Fruit fly (Drosophila melanogaster): ENCODE data around the gene CG32856.

The CG32856 gene

DNA sequence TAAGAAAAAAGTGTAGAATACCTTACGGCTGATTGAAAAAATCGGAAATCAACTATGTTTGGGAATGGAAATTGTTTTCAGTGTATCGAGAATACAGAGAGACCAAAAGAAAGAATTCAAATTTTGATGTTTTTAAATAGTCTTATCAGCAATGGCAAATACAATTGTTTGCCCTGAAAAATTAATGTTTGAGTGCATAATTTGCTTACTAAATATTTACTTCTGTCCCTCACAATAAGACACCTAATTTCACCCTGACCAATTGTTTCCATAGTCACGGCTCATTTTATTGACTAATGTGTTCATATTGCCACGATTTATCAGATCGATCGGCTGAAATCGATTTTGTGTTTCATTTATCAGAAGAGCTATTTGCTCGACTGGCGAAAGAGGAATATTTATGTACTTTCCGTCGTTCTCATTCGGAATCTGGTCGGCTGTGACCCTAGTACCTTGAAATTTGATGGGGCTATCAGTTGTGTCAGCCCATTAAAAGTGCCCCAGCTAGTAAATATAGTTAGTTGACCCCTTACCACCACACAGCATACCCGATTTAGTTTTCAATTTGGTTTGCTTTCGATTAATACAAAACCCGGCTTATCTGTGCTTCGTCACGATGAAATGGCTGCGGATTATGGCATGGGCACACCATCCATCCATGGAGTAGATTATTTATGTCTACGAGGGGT, 18.5 kb upstream of the CG32856 start (continued):
- TF ChIP-seq br (optimal IDR thresholded peaks at IDR 0.05) (no peak), wek (GFP tag; optimal IDR thresholded peaks at IDR 0.05) (peak; percentile 53), tna (GFP tag; IDR thresholded peaks at IDR 0.05; ENCODE audit: partially characterized antibody) (no peak), Kr (GFP tag; optimal IDR thresholded peaks at IDR 0.05) (no peak), CG11696 (GFP tag; IDR thresholded peaks at IDR 0.05) (no peak), CG7556 (GFP tag; optimal IDR thresholded peaks at IDR 0.05) (no peak), CG4360 (GFP tag; IDR thresholded peaks at IDR 0.05) (0 out of 2 replicates have a peak, but pooled peaks have one; percentile 15), exex (tag; optimal IDR thresholded peaks at IDR 0.05) (no peak), gt (GFP tag; IDR thresholded peaks at IDR 0.05) (no peak), chm (GFP tag; IDR thresholded peaks at IDR 0.05) (no peak), CG8388 (GFP tag; optimal IDR thresholded peaks at IDR 0.05) (peak; percentile 38), Spps (tag; optimal IDR thresholded peaks at IDR 0.05) (peak; percentile 7), CG3407 (GFP tag; optimal IDR thresholded peaks at IDR 0.05) (peak; percentile 67), gcm2 (GFP tag; optimal IDR thresholded peaks at IDR 0.05) (no peak), pb (GFP tag; optimal IDR thresholded peaks at IDR 0.05) (no peak), CG6791 (GFP tag; IDR thresholded peaks at IDR 0.05; ENCODE audit: partially characterized antibody) (no peak), Hr78 (GFP tag; optimal IDR thresholded peaks at IDR 0.05) (peak in 1 of 2 experiments; percentile 68), CG12155 (GFP tag; optimal IDR thresholded peaks at IDR 0.05) (no peak), Sin3A (optimal IDR thresholded peaks at IDR 0.05) (no peak), sens (GFP tag) (peak; percentile 85), dmrt11E (tag; optimal IDR thresholded peaks at IDR 0.05) (peak; percentile 67), CG17612 (GFP tag; IDR thresholded peaks at IDR 0.05) (no peak), bigmax (GFP tag; optimal IDR thresholded peaks at IDR 0.05) (no peak), Fer2 (tag; optimal IDR thresholded peaks at IDR 0.05) (no peak), HmgD (GFP tag; optimal IDR thresholded peaks at IDR 0.05) (no peak), Abd-B (GFP tag; optimal IDR thresholded peaks at IDR 0.05) (no peak), CG4854 (GFP tag; optimal IDR thresholded peaks at IDR 0.05) (no peak), E2f2 (GFP tag; IDR thresholded peaks at IDR 0.05) (peak; percentile 25; the same call in 1 of the 2 replicates), Awh (GFP tag; IDR thresholded peaks at IDR 0.05) (0 out of 2 replicates have a peak, but pooled peaks have one; percentile 7), CG34224 (GFP tag; IDR thresholded peaks at IDR 0.05; ENCODE audit: partially characterized antibody) (no peak), grn (GFP tag; optimal IDR thresholded peaks at IDR 0.05) (peak; percentile 49), nom (GFP tag; optimal IDR thresholded peaks at IDR 0.05) (no peak), CG2889 (GFP tag; IDR thresholded peaks at IDR 0.05) (no peak), gcm (GFP tag; optimal IDR thresholded peaks at IDR 0.05) (peak; percentile 49), CG17186 (GFP tag; optimal IDR thresholded peaks at IDR 0.05) (no peak), CG42726 (GFP tag; IDR thresholded peaks at IDR 0.05; ENCODE audit: partially characterized antibody) (no peak), crc (GFP tag; optimal IDR thresholded peaks at IDR 0.05) (no peak), sqz (GFP tag; optimal IDR thresholded peaks at IDR 0.05) (no peak), Taf1 (GFP tag; IDR thresholded peaks at IDR 0.05) (no peak), sim (GFP tag; IDR thresholded peaks at IDR 0.05) (no peak), cato (GFP tag; optimal IDR thresholded peaks at IDR 0.05; ENCODE audit: borderline replicate concordance) (no peak), Dip3 (GFP tag; optimal IDR thresholded peaks at IDR 0.05) (no peak), Hsf (GFP tag; optimal IDR thresholded peaks at IDR 0.05) (no peak), Aef1 (GFP tag; IDR thresholded peaks at IDR 0.05) (no peak), CG9817 (tag; optimal IDR thresholded peaks at IDR 0.05) (no peak), CG33557 (GFP tag; optimal IDR thresholded peaks at IDR 0.05) (peak; percentile 78), ssp (GFP tag; IDR thresholded peaks at IDR 0.05) (no peak), CG4617 (GFP tag; optimal IDR thresholded peaks at IDR 0.05; ENCODE audit: borderline replicate concordance) (no peak), Hr51 (GFP tag; optimal IDR thresholded peaks at IDR 0.05) (no peak), crp (GFP tag; optimal IDR thresholded peaks at IDR 0.05) (no peak)

Data from whole organism, embryonic.